Fruit fly (Drosophila melanogaster) whole organism, pupa: ENCODE results near the gene CG34179.

Experiments used
- CG12605 ChIP-seq: fragments of 200-800 bp; sonication (Bioruptor generic); IDR thresholded peaks from 2 replicates; pipeline ENCODE4 v1.3.6; 2022; ENCODE audit warnings: missing biosample characterization, missing genetic modification characterization
- CG13204 ChIP-seq: fragments of 200-800 bp; sonication (Bioruptor generic); optimal IDR thresholded peaks from 2 replicates; lab custom pipeline; 2018; ENCODE audit warnings: missing biosample characterization, mild to moderate bottlenecking, missing genetic modification characterization, moderate library complexity
- CG17806 ChIP-seq: fragments of 200-800 bp; sonication (Bioruptor generic); optimal IDR thresholded peaks from 2 replicates; lab custom pipeline; 2018; ENCODE audit warnings: missing biosample characterization, mild to moderate bottlenecking, missing genetic modification characterization, moderate library complexity
- CG32121 ChIP-seq: fragments of 200-800 bp; sonication (Bioruptor generic); IDR thresholded peaks from 2 replicates; pipeline ENCODE4 v1.3.6; 2022; ENCODE audit warnings: missing biosample characterization, missing genetic modification characterization
- CG8159 ChIP-seq: fragments of 200-800 bp; sonication (Bioruptor generic); optimal IDR thresholded peaks from 3 replicates; lab custom pipeline; 2018; ENCODE audit warnings: missing biosample characterization, mild to moderate bottlenecking, missing genetic modification characterization, moderate library complexity
- D1 ChIP-seq: fragments of 200-800 bp; sonication (Bioruptor generic); optimal IDR thresholded peaks from 2 replicates; lab custom pipeline; 2018; ENCODE audit warnings: missing biosample characterization, mild to moderate bottlenecking, missing genetic modification characterization, moderate library complexity
- EcR ChIP-seq: fragments of 200-800 bp; sonication (Bioruptor generic); optimal IDR thresholded peaks from 3 replicates; lab custom pipeline; 2019; ENCODE audit warnings: missing biosample characterization, missing genetic modification characterization, mild to moderate bottlenecking, moderate library complexity, missing genetic modification reagents
- Ets98B ChIP-seq: fragments of 200-800 bp; sonication (Bioruptor generic); IDR thresholded peaks from 2 replicates; pipeline ENCODE4 v1.3.6; 2022; ENCODE audit warnings: missing biosample characterization, missing genetic modification characterization
- Pif1A ChIP-seq: fragments of 200-800 bp; sonication (Bioruptor generic); optimal IDR thresholded peaks from 3 replicates; lab custom pipeline; 2016; ENCODE audit warnings: missing biosample characterization, missing genetic modification characterization
- Pif1B ChIP-seq: fragments of 200-800 bp; sonication (Bioruptor generic); optimal IDR thresholded peaks from 3 replicates; lab custom pipeline; 2016; ENCODE audit warnings: missing biosample characterization, missing genetic modification characterization
- fd96Ca ChIP-seq: fragments of 200-800 bp; sonication (Bioruptor generic); IDR thresholded peaks from 3 replicates; pipeline ENCODE4 v1.3.6; 2022; ENCODE audit warnings: missing biosample characterization, missing genetic modification characterization
- gl ChIP-seq: fragments of 200-800 bp; sonication (Bioruptor generic); optimal IDR thresholded peaks from 2 replicates; lab custom pipeline; 2018; ENCODE audit warnings: missing biosample characterization, mild to moderate bottlenecking, missing genetic modification characterization
- rn ChIP-seq: fragments of 200-800 bp; sonication (Bioruptor generic); IDR thresholded peaks from 2 replicates; pipeline ENCODE4 v1.3.6; 2022; ENCODE audit warnings: missing biosample characterization, missing genetic modification characterization

- TF ChIP-seq CG8159 (tag; lab: Kevin White, UChicago) (no peak), EcR (GFP tag; lab: Kevin White, UChicago) (no peak), Ets98B (no peak; the same call in 1 of the 2 replicates), fd96Ca (GFP tag; lab: Robert Waterston, UW) (no peak), CG12605 (GFP tag; lab: Robert Waterston, UW) (peak; percentile 33; the same call in 1 of the 2 replicates), rn (GFP tag; lab: Robert Waterston, UW) (no peak), CG32121 (GFP tag; lab: Robert Waterston, UW) (no peak), gl (tag; lab: Kevin White, UChicago) (no peak), Pif1A (GFP tag; lab: Kevin White, UChicago) (peak; percentile 6), CG17806 (tag; lab: Kevin White, UChicago) (no peak), Pif1B (GFP tag; lab: Kevin White, UChicago) (no peak), D1 (no peak), CG13204 (GFP tag; lab: Kevin White, UChicago) (no peak)
These were observed 19.8 kb downstream of the CG34179 start for dm6 chr2L:6028712-6029111.
